Fruit fly (Drosophila melanogaster) whole organism, adult: ENCODE measurements around the gene CG14568.
A peak's percentile ranks its signal among the peaks of the same experiment; 100 is the strongest.

ENCODE experiments used
- CG11617 ChIP-seq: fragments of 200-800 bp; sonication (Bioruptor generic); optimal IDR thresholded peaks from 2 replicates; lab custom pipeline; 2017; ENCODE audit warnings: mild to moderate bottlenecking, missing biosample characterization, missing genetic modification reagents, missing genetic modification characterization
- CG12768 ChIP-seq: fragments of 200-800 bp; sonication (Bioruptor generic); optimal IDR thresholded peaks from 2 replicates; lab custom pipeline; 2017; ENCODE audit warnings: missing biosample characterization, missing genetic modification characterization, mild to moderate bottlenecking, moderate library complexity, missing genetic modification reagents
- CG14711 ChIP-seq: fragments of 200-800 bp; sonication (Bioruptor generic); optimal IDR thresholded peaks from 2 replicates; lab custom pipeline; 2018; ENCODE audit warnings: missing biosample characterization, mild to moderate bottlenecking, missing genetic modification characterization, moderate library complexity
- CG1620 ChIP-seq: fragments of 200-800 bp; sonication (Bioruptor generic); optimal IDR thresholded peaks from 2 replicates; lab custom pipeline; 2016; ENCODE audit warnings: missing biosample characterization, missing genetic modification characterization
- CG33017 ChIP-seq: fragments of 200-800 bp; sonication (Bioruptor generic); optimal IDR thresholded peaks from 2 replicates; lab custom pipeline; 2018; ENCODE audit warnings: missing biosample characterization, mild to moderate bottlenecking, missing genetic modification characterization, moderate library complexity
- CG5204 ChIP-seq: fragments of 200-800 bp; sonication (Bioruptor generic); optimal IDR thresholded peaks from 2 replicates; lab custom pipeline; 2016; ENCODE audit warnings: missing biosample characterization, missing genetic modification characterization
- CG7045 ChIP-seq: fragments of 200-800 bp; sonication (Bioruptor generic); optimal IDR thresholded peaks from 2 replicates; lab custom pipeline; 2017; ENCODE audit warnings: missing biosample characterization, mild to moderate bottlenecking, missing genetic modification characterization
- CG7101 ChIP-seq: fragments of 200-800 bp; sonication (Bioruptor generic); optimal IDR thresholded peaks from 2 replicates; lab custom pipeline; 2018; ENCODE audit warnings: missing biosample characterization, mild to moderate bottlenecking, missing genetic modification characterization, moderate library complexity
- Clk ChIP-seq: fragments of 200-800 bp; sonication (Bioruptor generic); optimal IDR thresholded peaks from 2 replicates; lab custom pipeline; 2017; ENCODE audit warnings: missing biosample characterization, missing genetic modification characterization
- Crg-1 ChIP-seq: fragments of 200-800 bp; sonication (Bioruptor generic); optimal IDR thresholded peaks from 2 replicates; lab custom pipeline; 2016; ENCODE audit warnings: missing biosample characterization, missing genetic modification characterization
- Hr96 ChIP-seq: fragments of 200-800 bp; sonication (Bioruptor generic); optimal IDR thresholded peaks from 2 replicates; lab custom pipeline; 2016; ENCODE audit warnings: missing biosample characterization, missing genetic modification characterization
- Mnt ChIP-seq: fragments of 200-800 bp; sonication (Bioruptor generic); optimal IDR thresholded peaks from 2 replicates; lab custom pipeline; 2016; ENCODE audit warnings: missing biosample characterization, mild to moderate bottlenecking, missing genetic modification characterization
- bab1 ChIP-seq: fragments of 200-800 bp; sonication (Bioruptor generic); optimal IDR thresholded peaks from 3 replicates; lab custom pipeline; 2019; ENCODE audit warnings: missing biosample characterization, mild to moderate bottlenecking, missing genetic modification characterization, moderate library complexity
- cic ChIP-seq: fragments of 200-800 bp; sonication (Bioruptor generic); optimal IDR thresholded peaks from 2 replicates; lab custom pipeline; 2017; ENCODE audit warnings: missing biosample characterization, mild to moderate bottlenecking, missing genetic modification characterization, moderate library complexity
- cnc ChIP-seq, 2 experiments: fragments of >200 bp; optimal IDR thresholded peaks; 2 replicates each; lab custom pipeline; 2017
- kay ChIP-seq: fragments of 200-800 bp; sonication (Bioruptor generic); peaks from one replicate; lab custom pipeline; 2016; ENCODE audit warnings: missing biosample characterization, missing genetic modification characterization, borderline replicate concordance
- ovo ChIP-seq: fragments of 200-800 bp; sonication (Bioruptor generic); optimal IDR thresholded peaks from 2 replicates; lab custom pipeline; 2016; ENCODE audit warnings: missing biosample characterization, missing genetic modification characterization
- pad ChIP-seq: fragments of 200-800 bp; sonication (Bioruptor generic); optimal IDR thresholded peaks from 3 replicates; lab custom pipeline; 2017; ENCODE audit warnings: missing biosample characterization, missing genetic modification characterization, mild to moderate bottlenecking, moderate library complexity, missing genetic modification reagents
- tj ChIP-seq: fragments of 200-800 bp; sonication (Bioruptor generic); optimal IDR thresholded peaks from 3 replicates; lab custom pipeline; 2017; ENCODE audit warnings: missing biosample characterization, mild to moderate bottlenecking, missing genetic modification characterization, moderate library complexity
- toe ChIP-seq: fragments of 200-800 bp; sonication (Bioruptor generic); optimal IDR thresholded peaks from 2 replicates; lab custom pipeline; 2016; ENCODE audit warnings: missing biosample characterization, missing genetic modification characterization

The CG14568 gene

dm6 chr3L:21741234-21741633, 7.9 kb upstream of the CG14568 start, which contains the start of gene CG14572:
Gene CG14572 (plus strand): TSS chr3L:21741534.
- no peak for TF ChIP-seq bab1 (GFP tag; lab: Kevin White, UChicago)
- no peak for TF ChIP-seq Hr96 (GFP tag; lab: Kevin White, UChicago)
- TF ChIP-seq CG33017 (tag; lab: Kevin White, UChicago) = no peak
- TF ChIP-seq Clk (GFP tag; lab: Kevin White, UChicago) = no peak
- no peak for TF ChIP-seq cnc (optimal IDR thresholded peaks at IDR 0.05; lab: Kevin White, UChicago)
- no peak for TF ChIP-seq ovo (GFP tag; lab: Kevin White, UChicago)
- TF ChIP-seq CG14711 = no peak
- TF ChIP-seq CG12768 (GFP tag; lab: Kevin White, UChicago) = no peak
- TF ChIP-seq CG7101 (tag; lab: Kevin White, UChicago) = no peak
- TF ChIP-seq CG7045 (GFP tag; lab: Kevin White, UChicago) = no peak
- no peak for TF ChIP-seq tj (GFP tag; lab: Kevin White, UChicago)

- TF ChIP-seq CG14711 = no peak
- TF ChIP-seq CG5204 (GFP tag; lab: Kevin White, UChicago) = no peak
- TF ChIP-seq pad (GFP tag; lab: Kevin White, UChicago) = no peak
- TF ChIP-seq kay (GFP tag; lab: Kevin White, UChicago) = no peak
- TF ChIP-seq CG7101 (tag; lab: Kevin White, UChicago) = no peak
- TF ChIP-seq tj (GFP tag; lab: Kevin White, UChicago) = no peak
- no peak for TF ChIP-seq bab1 (GFP tag; lab: Kevin White, UChicago)
- TF ChIP-seq CG1620 = no peak
- no peak for TF ChIP-seq CG12768 (GFP tag; lab: Kevin White, UChicago)
- no peak for TF ChIP-seq CG11617 (GFP tag; lab: Kevin White, UChicago)
- TF ChIP-seq CG7045 (GFP tag; lab: Kevin White, UChicago) = no peak
- TF ChIP-seq toe = no peak
- TF ChIP-seq CG33017 (tag; lab: Kevin White, UChicago) = no peak
Measured at dm6 chr3L:21740209-21740608, 6.9 kb upstream of the CG14568 start, which contains the start of gene CG14566. Gene CG14566 (minus strand): TSS chr3L:21740309.

DNA sequence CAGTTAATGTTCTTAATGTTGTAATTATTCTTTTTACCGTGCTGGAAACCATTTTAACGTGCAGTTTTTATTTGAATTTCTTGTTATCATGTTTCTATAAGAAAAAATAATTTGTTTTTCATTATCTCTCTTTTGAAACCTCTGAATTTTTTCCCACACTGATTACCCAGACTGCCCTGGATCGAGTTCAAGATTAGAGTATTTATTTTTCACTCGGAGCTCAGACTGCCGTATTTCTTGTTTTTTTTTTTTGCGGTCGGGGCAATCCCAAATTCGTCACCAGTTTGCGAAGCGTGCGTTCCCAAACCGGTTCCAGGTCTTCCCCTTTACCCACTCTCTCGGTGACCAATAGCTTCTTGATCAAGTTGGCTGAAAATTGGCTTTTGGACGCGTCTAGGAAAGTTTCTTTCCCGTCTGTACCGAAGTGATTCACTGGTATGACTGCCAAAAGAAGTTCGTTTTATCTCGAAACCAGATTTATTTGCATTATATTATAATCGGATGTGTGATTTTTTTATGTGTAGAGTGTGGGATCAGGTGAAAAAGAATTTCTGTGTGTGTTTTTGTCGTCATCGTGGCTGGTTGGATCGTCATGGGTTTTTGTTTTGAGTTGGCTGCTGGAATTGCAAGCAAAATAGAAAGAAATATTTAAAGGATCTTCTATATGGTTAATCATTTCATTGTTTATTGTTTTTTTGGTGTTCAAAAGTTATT, 5.9 kb upstream of the CG14568 start:
- TF ChIP-seq kay (GFP tag; lab: Kevin White, UChicago) (peak; percentile 53), tj (GFP tag; lab: Kevin White, UChicago) (no peak)

DNA sequence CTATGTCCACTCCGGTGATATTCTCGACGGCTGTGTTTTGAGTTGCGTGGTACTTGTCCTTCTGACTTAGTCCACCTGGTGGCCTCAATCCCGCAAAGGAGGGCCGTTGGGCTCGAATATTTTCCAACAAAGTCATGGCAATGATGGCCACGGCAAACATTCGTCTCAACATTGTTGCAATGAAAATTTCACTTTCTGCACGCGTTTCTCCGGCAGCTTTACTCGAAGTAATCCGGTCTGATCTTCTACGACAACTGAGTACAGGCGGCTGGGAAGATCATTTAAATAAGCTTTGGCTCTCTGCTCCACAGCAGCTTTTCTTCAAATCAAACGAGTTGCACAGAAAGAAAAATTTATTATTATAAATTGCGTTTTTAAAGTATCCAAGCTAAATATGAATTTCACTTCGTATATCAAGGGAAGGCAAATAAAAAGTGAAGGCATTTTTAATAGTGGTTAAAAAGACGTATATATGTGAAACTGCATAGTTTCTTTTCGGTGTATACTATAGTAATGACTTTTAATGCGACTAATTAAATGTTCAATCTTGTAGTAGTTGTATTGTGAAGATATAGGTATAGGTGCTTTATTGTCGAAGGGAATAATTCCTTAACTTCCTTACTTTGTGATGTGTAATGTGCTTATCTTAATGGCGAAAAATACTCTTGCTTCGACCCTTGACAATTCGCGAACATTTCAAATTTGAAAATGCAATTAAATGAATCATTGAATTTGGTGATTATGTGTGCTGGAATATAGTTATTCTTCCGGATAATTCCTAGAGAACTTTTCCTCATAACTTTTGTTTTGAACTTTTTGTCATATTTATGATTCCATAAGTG, 5.1 kb upstream of the CG14568 start, which contains the start of gene CG14567:
CG14567 (minus strand) TSS at position 256 of the 842 bp plus-strand sequence.
- peak; percentile 5 for TF ChIP-seq CG7101 (tag; lab: Kevin White, UChicago)
- TF ChIP-seq Clk (GFP tag; lab: Kevin White, UChicago) = no peak
- TF ChIP-seq CG33017 (tag; lab: Kevin White, UChicago) = peak; percentile 28

DNA sequence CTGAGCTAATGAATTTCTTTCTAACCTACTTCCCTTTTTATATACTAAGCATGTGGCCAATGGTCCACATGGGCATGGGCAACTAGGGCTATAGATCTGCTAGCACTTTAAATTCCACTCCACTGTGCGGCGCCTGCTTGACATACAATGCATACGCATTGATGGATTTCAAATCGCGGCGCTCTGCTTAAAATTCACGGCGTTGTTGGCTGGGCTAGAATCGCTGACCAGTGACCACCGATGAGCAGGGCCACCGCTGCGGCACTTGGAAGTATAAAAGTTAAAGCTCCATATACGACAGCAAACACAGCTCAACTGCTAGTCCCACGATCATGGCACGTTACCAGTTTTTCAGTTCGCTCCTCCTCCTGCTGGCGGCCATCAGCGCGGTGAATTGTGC, 512 bp upstream of the CG14568 start, which contains the start of gene CG14573:
CG14573 (plus strand) TSS at position 301 of the 400 bp plus-strand sequence.
- TF ChIP-seq CG7101 (tag; lab: Kevin White, UChicago) (no peak), Mnt (GFP tag; lab: Kevin White, UChicago) (no peak), cnc (optimal IDR thresholded peaks at IDR 0.05; lab: Kevin White, UChicago) (no peak), CG1620 (no peak), CG33017 (tag; lab: Kevin White, UChicago) (no peak), CG14711 (no peak), tj (GFP tag; lab: Kevin White, UChicago) (no peak), ovo (GFP tag; lab: Kevin White, UChicago) (no peak), pad (GFP tag; lab: Kevin White, UChicago) (no peak), CG12768 (GFP tag; lab: Kevin White, UChicago) (no peak), cic (GFP tag; lab: Kevin White, UChicago) (no peak), CG5204 (GFP tag; lab: Kevin White, UChicago) (no peak), bab1 (GFP tag; lab: Kevin White, UChicago) (no peak), kay (GFP tag; lab: Kevin White, UChicago) (no peak), CG11617 (GFP tag; lab: Kevin White, UChicago) (no peak), toe (no peak), Hr96 (GFP tag; lab: Kevin White, UChicago) (no peak), CG7045 (GFP tag; lab: Kevin White, UChicago) (no peak)

- TF ChIP-seq Crg-1 (no peak), ovo (GFP tag; lab: Kevin White, UChicago) (no peak)
Measured at dm6 chr3L:21731104-21731600, 2.1 kb downstream of the CG14568 start, which contains the start of gene CG14569. Gene CG14569 (minus strand): TSS chr3L:21731550.
